Fruit fly (Drosophila melanogaster) whole organism, embryonic: ENCODE data around the gene CNPYb.

ENCODE experiments used
- Atf-2 ChIP-seq: fragments of 200-800 bp; sonication (Bioruptor generic); optimal IDR thresholded peaks from 2 replicates; lab custom pipeline; 2016; ENCODE audit warnings: missing biosample characterization, missing genetic modification characterization
- Awh ChIP-seq: fragments of 200-800 bp; sonication (Bioruptor generic); IDR thresholded peaks from 2 replicates; pipeline ENCODE4, ENCODE4 v1.3.6; 2022; ENCODE audit warnings: missing biosample characterization, missing genetic modification characterization
- BEAF-32 ChIP-seq: fragments of 200-800 bp; sonication (Bioruptor generic); optimal IDR thresholded peaks from 3 replicates; lab custom pipeline; 2017; ENCODE audit warnings: missing biosample characterization, missing genetic modification characterization, mild to moderate bottlenecking, moderate library complexity, missing genetic modification reagents
- C15 ChIP-seq: fragments of 200-800 bp; sonication (Bioruptor generic); IDR thresholded peaks from 3 replicates; pipeline ENCODE4 v1.3.6; 2022; ENCODE audit warnings: missing biosample characterization, missing genetic modification characterization
- CG10274 ChIP-seq: fragments of 200-800 bp; sonication (Bioruptor generic); optimal IDR thresholded peaks from 3 replicates; lab custom pipeline; 2017; ENCODE audit warnings: missing biosample characterization, mild to moderate bottlenecking, missing genetic modification characterization
- CG12299 ChIP-seq: fragments of 200-800 bp; sonication (Bioruptor generic); optimal IDR thresholded peaks from 2 replicates; lab custom pipeline; 2018; ENCODE audit warnings: missing biosample characterization, mild to moderate bottlenecking, missing genetic modification characterization
- CG13296 ChIP-seq: fragments of 200-800 bp; sonication (Bioruptor generic); optimal IDR thresholded peaks from 3 replicates; lab custom pipeline; 2018; ENCODE audit warnings: missing biosample characterization, mild to moderate bottlenecking, missing genetic modification characterization
- CG13424 ChIP-seq: fragments of 200-800 bp; sonication (Bioruptor generic); optimal IDR thresholded peaks from 2 replicates; lab custom pipeline; 2019; ENCODE audit warnings: missing biosample characterization, mild to moderate bottlenecking, missing genetic modification characterization, moderate library complexity
- CG15269 ChIP-seq: fragments of 200-800 bp; sonication (Bioruptor generic); optimal IDR thresholded peaks from 2 replicates; lab custom pipeline; 2018; ENCODE audit warnings: missing biosample characterization, mild to moderate bottlenecking, missing genetic modification characterization, moderate library complexity
- CG16779 ChIP-seq: fragments of 200-800 bp; sonication (Bioruptor generic); IDR thresholded peaks from 2 replicates; pipeline ENCODE4 v1.3.6; 2022; ENCODE audit warnings: missing biosample characterization, missing genetic modification characterization
- CG16863 ChIP-seq: fragments of 200-800 bp; sonication (Bioruptor generic); optimal IDR thresholded peaks from 3 replicates; lab custom pipeline; 2016; ENCODE audit warnings: missing biosample characterization, missing genetic modification characterization
- CG2202 ChIP-seq: fragments of 200-800 bp; sonication (Bioruptor generic); optimal IDR thresholded peaks from 2 replicates; lab custom pipeline; 2018; ENCODE audit warnings: missing biosample characterization, mild to moderate bottlenecking, missing genetic modification characterization
- CG2678 ChIP-seq: fragments of 200-800 bp; sonication (Bioruptor generic); optimal IDR thresholded peaks from 3 replicates; lab custom pipeline; 2019; ENCODE audit warnings: missing biosample characterization, mild to moderate bottlenecking, missing genetic modification characterization, moderate library complexity
- CG31224 ChIP-seq: fragments of 200-800 bp; sonication (Bioruptor generic); IDR thresholded peaks from 2 replicates; pipeline ENCODE4 v1.3.6; 2022; ENCODE audit warnings: missing biosample characterization, missing genetic modification characterization
- CG34376 ChIP-seq: fragments of 200-800 bp; sonication (Bioruptor generic); optimal IDR thresholded peaks from 2 replicates; lab custom pipeline; 2018; ENCODE audit warnings: missing biosample characterization, mild to moderate bottlenecking, missing genetic modification characterization
- CG34422 ChIP-seq: fragments of 200-800 bp; sonication (Bioruptor generic); IDR thresholded peaks from 3 replicates; pipeline ENCODE4 v1.3.6; 2022; ENCODE audit warnings: missing biosample characterization, missing genetic modification characterization
- CG4328 ChIP-seq: fragments of 200-800 bp; sonication (Bioruptor generic); optimal IDR thresholded peaks from 3 replicates; lab custom pipeline; 2017; ENCODE audit warnings: missing biosample characterization, missing genetic modification reagents, missing genetic modification characterization
- CG4820 ChIP-seq: fragments of 200-800 bp; sonication (Bioruptor generic); optimal IDR thresholded peaks from 3 replicates; lab custom pipeline; 2016; ENCODE audit warnings: missing biosample characterization, missing genetic modification characterization
- CG5180 ChIP-seq: fragments of 200-800 bp; sonication (Bioruptor generic); optimal IDR thresholded peaks from 3 replicates; lab custom pipeline; 2017; ENCODE audit warnings: missing biosample characterization, missing genetic modification characterization, mild to moderate bottlenecking, moderate library complexity, missing genetic modification reagents
- CG6765 ChIP-seq: fragments of 200-800 bp; sonication (Bioruptor generic); optimal IDR thresholded peaks from 3 replicates; lab custom pipeline; 2017; ENCODE audit warnings: missing biosample characterization, mild to moderate bottlenecking, missing genetic modification characterization
- CG6813 ChIP-seq: fragments of 200-800 bp; sonication (Bioruptor generic); optimal IDR thresholded peaks from 2 replicates; lab custom pipeline; 2017; ENCODE audit warnings: missing biosample characterization, missing genetic modification characterization, mild to moderate bottlenecking, moderate library complexity, missing genetic modification reagents
- Dp ChIP-seq: fragments of 200-800 bp; sonication (Bioruptor generic); optimal IDR thresholded peaks from 2 replicates; lab custom pipeline; 2018; ENCODE audit warnings: missing biosample characterization, mild to moderate bottlenecking, missing genetic modification characterization, moderate library complexity
- HLH54F ChIP-seq: fragments of 200-800 bp; sonication (Bioruptor generic); optimal IDR thresholded peaks from 3 replicates; lab custom pipeline; 2016; ENCODE audit warnings: missing biosample characterization, missing genetic modification characterization
- Hr39 ChIP-seq: fragments of >200 bp; optimal IDR thresholded peaks from 2 replicates; lab custom pipeline; 2017
- Lpt ChIP-seq: fragments of >200 bp; optimal IDR thresholded peaks from 2 replicates; lab custom pipeline; 2018; ENCODE audit warnings: missing biosample characterization, missing genetic modification characterization
- Oli ChIP-seq: fragments of 200-800 bp; sonication (Bioruptor generic); optimal IDR thresholded peaks from 2 replicates; lab custom pipeline; 2018; ENCODE audit warnings: missing biosample characterization, mild to moderate bottlenecking, missing genetic modification characterization, moderate library complexity
- Sin3A ChIP-seq: fragments of >200 bp; optimal IDR thresholded peaks from 2 replicates; lab custom pipeline; 2018
- Sry-δ ChIP-seq: fragments of 200-800 bp; sonication (Bioruptor generic); optimal IDR thresholded peaks from 2 replicates; lab custom pipeline; 2016; ENCODE audit warnings: missing biosample characterization, missing genetic modification characterization
- Vsx1 ChIP-seq: fragments of 200-800 bp; sonication (Bioruptor generic); optimal IDR thresholded peaks from 2 replicates; lab custom pipeline; 2017; ENCODE audit warnings: missing biosample characterization, mild to moderate bottlenecking, missing genetic modification characterization, missing genetic modification reagents
- ab ChIP-seq: fragments of 200-800 bp; sonication (Bioruptor generic); optimal IDR thresholded peaks from 2 replicates; lab custom pipeline; 2016; ENCODE audit warnings: missing biosample characterization, missing genetic modification characterization
- bab2 ChIP-seq: fragments of 200-800 bp; sonication (Bioruptor generic); optimal IDR thresholded peaks from 2 replicates; lab custom pipeline; 2016; ENCODE audit warnings: missing biosample characterization, missing genetic modification characterization
- cas ChIP-seq: fragments of 200-800 bp; sonication (Bioruptor generic); IDR thresholded peaks from 2 replicates; pipeline ENCODE4 v1.3.6; 2022; ENCODE audit warnings: missing biosample characterization, missing genetic modification characterization
- chif ChIP-seq, 2 experiments: fragments of 200-800 bp; sonication (Bioruptor generic); optimal IDR thresholded peaks; 3 replicates each; lab custom pipeline; 2016; ENCODE audit warnings: missing biosample characterization in 2 of 2, missing genetic modification characterization in 2 of 2
- dmrt99B ChIP-seq: fragments of 200-800 bp; sonication (Bioruptor generic); optimal IDR thresholded peaks from 2 replicates; lab custom pipeline; 2018; ENCODE audit warnings: missing biosample characterization, mild to moderate bottlenecking, missing genetic modification characterization, moderate library complexity
- eve ChIP-seq, 2 experiments: fragments of >200 bp; optimal IDR thresholded peaks; 2 replicates each; lab custom pipeline; 2017; ENCODE audit warnings: missing biosample characterization in 2 of 2, missing genetic modification characterization in 2 of 2
- fd96Cb ChIP-seq: fragments of 200-800 bp; sonication (Bioruptor generic); optimal IDR thresholded peaks from 2 replicates; lab custom pipeline; 2018; ENCODE audit warnings: missing biosample characterization, mild to moderate bottlenecking, missing genetic modification characterization, moderate library complexity
- ftz-f1 ChIP-seq: fragments of 200-800 bp; sonication (Bioruptor generic); optimal IDR thresholded peaks from 2 replicates; lab custom pipeline; 2016; ENCODE audit warnings: missing biosample characterization, missing genetic modification characterization
- h ChIP-seq: fragments of >200 bp; optimal IDR thresholded peaks from 2 replicates; lab custom pipeline; 2017
- jumu ChIP-seq: fragments of 200-800 bp; sonication (Bioruptor generic); optimal IDR thresholded peaks from 3 replicates; lab custom pipeline; 2016; ENCODE audit warnings: missing biosample characterization, missing genetic modification characterization
- nau ChIP-seq: fragments of 200-800 bp; sonication (Bioruptor generic); optimal IDR thresholded peaks from 3 replicates; lab custom pipeline; 2017; ENCODE audit warnings: missing biosample characterization, mild to moderate bottlenecking, missing genetic modification characterization, missing genetic modification reagents
- pan ChIP-seq, 4 experiments: fragments of >200 bp in 3 of 4; fragments of 200-800 bp in 1 of 4; sonication (Bioruptor generic) in 1 of 4; optimal IDR thresholded peaks in 3 of 4; IDR thresholded peaks in 1 of 4; 2 replicates each; pipeline versions ENCODE4 v1.3.6 to Lab custom; 2017 to 2022; ENCODE audit warnings: missing biosample characterization in 2 of 4, missing genetic modification characterization in 2 of 4, mixed read lengths in 1 of 4
- repo ChIP-seq: fragments of 200-800 bp; sonication (Bioruptor generic); optimal IDR thresholded peaks from 2 replicates; lab custom pipeline; 2016; ENCODE audit warnings: missing biosample characterization, missing genetic modification characterization
- scrt ChIP-seq: fragments of 200-800 bp; sonication (Bioruptor generic); optimal IDR thresholded peaks from 2 replicates; lab custom pipeline; 2018; ENCODE audit warnings: missing biosample characterization, mild to moderate bottlenecking, missing genetic modification characterization, moderate library complexity
- sd ChIP-seq: fragments of 200-800 bp; sonication (Bioruptor generic); optimal IDR thresholded peaks from 3 replicates; lab custom pipeline; 2018; ENCODE audit warnings: missing biosample characterization, mild to moderate bottlenecking, missing genetic modification characterization, moderate library complexity
- sug ChIP-seq: fragments of 200-800 bp; optimal IDR thresholded peaks from 2 replicates; lab custom pipeline; 2019; ENCODE audit warnings: missing biosample characterization, mild to moderate bottlenecking, missing genetic modification characterization, moderate library complexity
- tio ChIP-seq: fragments of 200-800 bp; sonication (Bioruptor generic); optimal IDR thresholded peaks from 2 replicates; lab custom pipeline; 2017; ENCODE audit warnings: missing biosample characterization, missing genetic modification characterization, inconsistent platforms
- toy ChIP-seq: fragments of 200-800 bp; sonication (Bioruptor generic); IDR thresholded peaks from 2 replicates; pipeline ENCODE4 v1.3.6; 2022; ENCODE audit warnings: missing biosample characterization, missing genetic modification characterization
- wor ChIP-seq: fragments of 200-800 bp; sonication (Bioruptor generic); IDR thresholded peaks from 2 replicates; pipeline ENCODE4 v1.3.6; 2022; ENCODE audit warnings: missing biosample characterization, missing genetic modification characterization
- zen2 ChIP-seq: fragments of 200-800 bp; sonication (Bioruptor generic); IDR thresholded peaks from 3 replicates; pipeline ENCODE4 v1.3.6; 2022; ENCODE audit warnings: missing biosample characterization, missing genetic modification characterization; ENCODE audit not compliant: partially characterized antibody

Gene CNPYb

dm6 chr3L:19045299-19046025 is 50.6 kb downstream of the CNPYb start, which contains the start of gene nkd (continued):
- TF ChIP-seq h (no peak), Vsx1 (GFP tag; lab: Kevin White, UChicago) (peak; percentile 36), CG5180 (peak; percentile 64), sd (tag; lab: Kevin White, UChicago) (peak; percentile 56), jumu (GFP tag; lab: Kevin White, UChicago) (no peak), CG34376 (GFP tag; lab: Kevin White, UChicago) (peak; percentile 72), CG13424 (tag; lab: Kevin White, UChicago) (peak; percentile 92), Hr39 (lab: Kevin White, UChicago) (no peak), CG34422 (GFP tag; lab: Robert Waterston, UW) (peak; percentile 86), wor (GFP tag; lab: Robert Waterston, UW) (peak; percentile 64), CG16863 (GFP tag; lab: Kevin White, UChicago) (peak; percentile 73), Awh (peak; percentile 94), CG31224 (GFP tag; lab: Robert Waterston, UW) (peak; percentile 71), cas (GFP tag; lab: Robert Waterston, UW) (peak; percentile 82), Sin3A (lab: Kevin White, UChicago) (no peak), pan (optimal IDR thresholded peaks at IDR 0.05; lab: Kevin White, UChicago) (peak in 1 of 2 experiments; percentile 23), pan (GFP tag; optimal IDR thresholded peaks at IDR 0.05 in 1 of 2, IDR thresholded peaks at IDR 0.05 in 1 of 2) (peak in 1 of 2 experiments; percentile 95), CG16779 (peak; percentile 79), CG6813 (GFP tag; lab: Kevin White, UChicago) (peak; percentile 83), CG4820 (GFP tag; lab: Kevin White, UChicago) (peak; percentile 66), fd96Cb (tag; lab: Kevin White, UChicago) (peak; percentile 83), HLH54F (peak; percentile 35), Atf-2 (GFP tag; lab: Kevin White, UChicago) (peak; percentile 69), sug (peak; percentile 70), CG12299 (tag; lab: Kevin White, UChicago) (peak; percentile 91), bab2 (GFP tag; lab: Kevin White, UChicago) (peak; percentile 71), chif (GFP tag; optimal IDR thresholded peaks at IDR 0.05; lab: Kevin White, UChicago) (peak in 1 of 2 experiments; percentile 78), ab (GFP tag; lab: Kevin White, UChicago) (peak; percentile 8), zen2 (GFP tag; lab: Robert Waterston, UW) (no peak; the same call in 2 of the 3 replicates), CG4328 (GFP tag; lab: Kevin White, UChicago) (peak; percentile 60), CG6765 (GFP tag; lab: Kevin White, UChicago) (peak; percentile 77), scrt (GFP tag; lab: Kevin White, UChicago) (peak; percentile 67), CG13296 (GFP tag; lab: Kevin White, UChicago) (peak; percentile 88), Dp (GFP tag; lab: Kevin White, UChicago) (no peak), CG10274 (no peak), C15 (GFP tag; lab: Robert Waterston, UW) (peak; percentile 49; the same call in 1 of the 3 replicates), Lpt (GFP tag; lab: Kevin White, UChicago) (no peak), dmrt99B (tag; lab: Kevin White, UChicago) (peak; percentile 91), nau (GFP tag; lab: Kevin White, UChicago) (peak; percentile 29), BEAF-32 (GFP tag; lab: Kevin White, UChicago) (no peak), ftz-f1 (GFP tag; lab: Kevin White, UChicago) (no peak), repo (peak; percentile 49), Oli (tag; lab: Kevin White, UChicago) (peak; percentile 90), CG15269 (tag; lab: Kevin White, UChicago) (peak; percentile 95), toy (GFP tag; lab: Robert Waterston, UW) (peak; percentile 63; the same call in 1 of the 2 replicates), CG2678 (tag; lab: Kevin White, UChicago) (peak; percentile 93), eve (GFP tag; optimal IDR thresholded peaks at IDR 0.05; lab: Kevin White, UChicago) (no peak), CG2202 (tag; lab: Kevin White, UChicago) (peak; percentile 69), Sry-δ (no peak), tio (GFP tag; lab: Kevin White, UChicago) (peak; percentile 81)
